Fruit fly (Drosophila melanogaster) whole organism, embryonic: ENCODE results near the gene mRpL16.
A peak's percentile ranks its signal among the peaks of the same experiment; 100 is the strongest.

ENCODE experiments used
- Aef1 ChIP-seq: fragments of 200-800 bp; sonication (Bioruptor generic); IDR thresholded peaks from 3 replicates; pipeline ENCODE4 v1.3.6; 2022; ENCODE audit warnings: missing biosample characterization, missing genetic modification characterization
- CG12236 ChIP-seq: fragments of 200-800 bp; sonication (Bioruptor generic); optimal IDR thresholded peaks from 2 replicates; lab custom pipeline; 2016; ENCODE audit warnings: missing biosample characterization, missing genetic modification characterization
- CG1233 ChIP-seq: fragments of 200-800 bp; sonication (Bioruptor generic); optimal IDR thresholded peaks from 4 replicates; lab custom pipeline; 2018; ENCODE audit warnings: missing biosample characterization, mild to moderate bottlenecking, missing genetic modification characterization
- CG13287 ChIP-seq: fragments of 200-800 bp; sonication (Bioruptor generic); IDR thresholded peaks from 2 replicates; pipeline ENCODE4 v1.3.6; 2022; ENCODE audit warnings: missing biosample characterization, missing genetic modification characterization; ENCODE audit not compliant: partially characterized antibody
- CG15514 ChIP-seq: fragments of 200-800 bp; sonication (Bioruptor generic); optimal IDR thresholded peaks from 3 replicates; lab custom pipeline; 2017; ENCODE audit warnings: missing biosample characterization, missing genetic modification characterization, mild to moderate bottlenecking, moderate library complexity, missing genetic modification reagents
- CG16813 ChIP-seq: fragments of 200-800 bp; sonication (Bioruptor generic); IDR thresholded peaks from 3 replicates; pipeline ENCODE4 v1.3.6; 2022; ENCODE audit warnings: missing biosample characterization, missing genetic modification characterization; ENCODE audit not compliant: partially characterized antibody
- CG17802 ChIP-seq: fragments of 200-800 bp; sonication (Bioruptor generic); optimal IDR thresholded peaks from 2 replicates; lab custom pipeline; 2018; ENCODE audit warnings: missing biosample characterization, mild to moderate bottlenecking, missing genetic modification characterization, moderate library complexity
- CG17829 ChIP-seq: fragments of 200-800 bp; optimal IDR thresholded peaks from 2 replicates; lab custom pipeline; 2019; ENCODE audit warnings: missing biosample characterization, mild to moderate bottlenecking, missing genetic modification characterization, moderate library complexity
- CG18599 ChIP-seq: fragments of 200-800 bp; sonication (Bioruptor generic); optimal IDR thresholded peaks from 3 replicates; lab custom pipeline; 2017; ENCODE audit warnings: missing biosample characterization, missing genetic modification characterization, mild to moderate bottlenecking, moderate library complexity, missing genetic modification reagents
- CG2116 ChIP-seq: fragments of 200-800 bp; sonication (Bioruptor generic); optimal IDR thresholded peaks from 3 replicates; lab custom pipeline; 2018; ENCODE audit warnings: missing biosample characterization, mild to moderate bottlenecking, missing genetic modification characterization
- CG30431 ChIP-seq: fragments of 200-800 bp; sonication (Bioruptor generic); optimal IDR thresholded peaks from 2 replicates; lab custom pipeline; 2017; ENCODE audit warnings: missing biosample characterization, missing genetic modification characterization
- CG4360 ChIP-seq: fragments of 200-800 bp; sonication (Bioruptor generic); IDR thresholded peaks from 2 replicates; pipeline ENCODE4 v1.3.6; 2022; ENCODE audit warnings: missing biosample characterization, missing genetic modification characterization
- CG43689 ChIP-seq: fragments of 200-800 bp; sonication (Bioruptor generic); IDR thresholded peaks from 2 replicates; pipeline ENCODE4 v1.3.6; 2022; ENCODE audit warnings: missing biosample characterization, missing genetic modification characterization
- CG4617 ChIP-seq: fragments of 200-800 bp; sonication (Bioruptor generic); optimal IDR thresholded peaks from 3 replicates; lab custom pipeline; 2016; ENCODE audit warnings: missing biosample characterization, missing genetic modification characterization, borderline replicate concordance
- CG6813 ChIP-seq: fragments of 200-800 bp; sonication (Bioruptor generic); optimal IDR thresholded peaks from 2 replicates; lab custom pipeline; 2017; ENCODE audit warnings: missing biosample characterization, missing genetic modification characterization, mild to moderate bottlenecking, moderate library complexity, missing genetic modification reagents
- CG8359 ChIP-seq: fragments of 200-800 bp; sonication (Bioruptor generic); optimal IDR thresholded peaks from 2 replicates; lab custom pipeline; 2017; ENCODE audit warnings: missing biosample characterization, mild to moderate bottlenecking, missing genetic modification characterization, borderline replicate concordance
- CG8944 ChIP-seq: fragments of 200-800 bp; sonication (Bioruptor generic); optimal IDR thresholded peaks from 3 replicates; lab custom pipeline; 2016; ENCODE audit warnings: missing biosample characterization, missing genetic modification characterization
- Chrac-16 ChIP-seq: fragments of 200-800 bp; sonication (Bioruptor generic); optimal IDR thresholded peaks from 3 replicates; lab custom pipeline; 2016; ENCODE audit warnings: missing biosample characterization, missing genetic modification characterization
- Doc3 ChIP-seq: fragments of 200-800 bp; sonication (Bioruptor generic); IDR thresholded peaks from 3 replicates; pipeline ENCODE4 v1.3.6; 2022; ENCODE audit warnings: missing biosample characterization, missing genetic modification characterization; ENCODE audit not compliant: partially characterized antibody
- Dref ChIP-seq: fragments of 200-800 bp; sonication (Bioruptor generic); IDR thresholded peaks from 2 replicates; pipeline ENCODE4 v1.3.6; 2022; ENCODE audit warnings: missing biosample characterization, missing genetic modification characterization
- H2.0 ChIP-seq: fragments of 200-800 bp; sonication (Bioruptor generic); IDR thresholded peaks from 2 replicates; pipeline ENCODE4 v1.3.6; 2022; ENCODE audit warnings: missing biosample characterization, missing genetic modification characterization
- HLH4C ChIP-seq: fragments of 200-800 bp; sonication (Bioruptor generic); IDR thresholded peaks from 3 replicates; pipeline ENCODE4 v1.3.6; 2022; ENCODE audit warnings: missing biosample characterization, missing genetic modification characterization; ENCODE audit not compliant: partially characterized antibody
- HmgZ ChIP-seq: fragments of 200-800 bp; sonication (Bioruptor generic); optimal IDR thresholded peaks from 2 replicates; lab custom pipeline; 2018; ENCODE audit warnings: missing biosample characterization, mild to moderate bottlenecking, missing genetic modification characterization
- MTF-1 ChIP-seq: fragments of 200-800 bp; sonication (Bioruptor generic); optimal IDR thresholded peaks from 2 replicates; lab custom pipeline; 2018; ENCODE audit warnings: missing biosample characterization, mild to moderate bottlenecking, missing genetic modification characterization, borderline replicate concordance
- Med ChIP-seq: fragments of 200-800 bp; sonication (Bioruptor generic); peaks from one replicate; lab custom pipeline; 2016; ENCODE audit warnings: missing biosample characterization, missing genetic modification characterization, mild to moderate bottlenecking, inconsistent platforms, moderate library complexity
- Nf-YA ChIP-seq: fragments of 200-800 bp; sonication (Bioruptor generic); IDR thresholded peaks from 2 replicates; pipeline ENCODE4 v1.3.6; 2022; ENCODE audit warnings: missing biosample characterization, missing genetic modification characterization
- Oli ChIP-seq: fragments of 200-800 bp; sonication (Bioruptor generic); optimal IDR thresholded peaks from 2 replicates; lab custom pipeline; 2018; ENCODE audit warnings: missing biosample characterization, mild to moderate bottlenecking, missing genetic modification characterization, moderate library complexity
- Pdp1 ChIP-seq, 2 experiments: fragments of 200-800 bp; sonication (Bioruptor generic); optimal IDR thresholded peaks; 3 replicates each; lab custom pipeline; 2016; ENCODE audit warnings: missing biosample characterization in 2 of 2, missing genetic modification characterization in 2 of 2, mild to moderate bottlenecking in 1 of 2, moderate library complexity in 1 of 2
- Sin3A ChIP-seq: fragments of >200 bp; optimal IDR thresholded peaks from 2 replicates; lab custom pipeline; 2018
- Spps ChIP-seq: fragments of 200-800 bp; sonication (Bioruptor generic); optimal IDR thresholded peaks from 2 replicates; lab custom pipeline; 2018; ENCODE audit warnings: missing biosample characterization, mild to moderate bottlenecking, missing genetic modification characterization
- Sry-β ChIP-seq: fragments of 200-800 bp; sonication (Bioruptor generic); optimal IDR thresholded peaks from 2 replicates; lab custom pipeline; 2018; ENCODE audit warnings: missing biosample characterization, mild to moderate bottlenecking, missing genetic modification characterization, moderate library complexity
- Sry-δ ChIP-seq: fragments of 200-800 bp; sonication (Bioruptor generic); optimal IDR thresholded peaks from 2 replicates; lab custom pipeline; 2016; ENCODE audit warnings: missing biosample characterization, missing genetic modification characterization
- Stat92E ChIP-seq, 3 experiments: fragments of >200 bp in 2 of 3; fragments of 200-800 bp in 1 of 3; sonication (Bioruptor generic) in 1 of 3; optimal IDR thresholded peaks; 2 replicates each; lab custom pipeline; 2017 to 2019; ENCODE audit warnings: missing biosample characterization in 3 of 3, missing genetic modification characterization in 3 of 3, mild to moderate bottlenecking in 1 of 3, moderate library complexity in 1 of 3
- Xrp1 ChIP-seq: fragments of 200-800 bp; sonication (Bioruptor generic); IDR thresholded peaks from 2 replicates; pipeline ENCODE4 v1.3.6; 2022; ENCODE audit warnings: missing biosample characterization, missing genetic modification characterization
- ab ChIP-seq: fragments of 200-800 bp; sonication (Bioruptor generic); optimal IDR thresholded peaks from 2 replicates; lab custom pipeline; 2016; ENCODE audit warnings: missing biosample characterization, missing genetic modification characterization
- chif ChIP-seq, 2 experiments: fragments of 200-800 bp; sonication (Bioruptor generic); optimal IDR thresholded peaks; 3 replicates each; lab custom pipeline; 2016; ENCODE audit warnings: missing biosample characterization in 2 of 2, missing genetic modification characterization in 2 of 2
- ci ChIP-seq: fragments of 200-800 bp; sonication (Bioruptor generic); IDR thresholded peaks from 3 replicates; pipeline ENCODE4 v1.3.6; 2022; ENCODE audit warnings: missing biosample characterization, missing genetic modification characterization
- corto ChIP-seq: fragments of 200-800 bp; sonication (Bioruptor generic); optimal IDR thresholded peaks from 2 replicates; lab custom pipeline; 2016; ENCODE audit warnings: missing biosample characterization, mild to moderate bottlenecking, missing genetic modification characterization, moderate library complexity
- fd64A ChIP-seq: fragments of 200-800 bp; sonication (Bioruptor generic); optimal IDR thresholded peaks from 3 replicates; lab custom pipeline; 2018; ENCODE audit warnings: missing biosample characterization, mild to moderate bottlenecking, missing genetic modification characterization
- hb ChIP-seq: fragments of 200-800 bp; sonication (Bioruptor generic); IDR thresholded peaks from 3 replicates; pipeline ENCODE4 v1.3.6; 2022; ENCODE audit warnings: missing biosample characterization, missing genetic modification characterization; ENCODE audit not compliant: partially characterized antibody
- hbn ChIP-seq: fragments of 200-800 bp; sonication (Bioruptor generic); IDR thresholded peaks from 2 replicates; pipeline ENCODE4 v1.3.6; 2022; ENCODE audit warnings: missing biosample characterization, missing genetic modification characterization; ENCODE audit not compliant: partially characterized antibody
- jigr1 ChIP-seq: fragments of 200-800 bp; sonication (Bioruptor generic); IDR thresholded peaks from 3 replicates; pipeline ENCODE4 v1.3.6; 2022; ENCODE audit warnings: missing biosample characterization, missing genetic modification characterization
- lmd ChIP-seq: fragments of 200-800 bp; sonication (Bioruptor generic); IDR thresholded peaks from 2 replicates; pipeline ENCODE4 v1.3.6; 2022; ENCODE audit warnings: missing biosample characterization, missing genetic modification characterization
- org-1 ChIP-seq: fragments of 200-800 bp; sonication (Bioruptor generic); optimal IDR thresholded peaks from 2 replicates; lab custom pipeline; 2017; ENCODE audit warnings: missing biosample characterization, missing genetic modification characterization
- pnt ChIP-seq: fragments of 200-800 bp; sonication (Bioruptor generic); optimal IDR thresholded peaks from 3 replicates; lab custom pipeline; 2016; ENCODE audit warnings: missing biosample characterization, missing genetic modification characterization
- sens-2 ChIP-seq: fragments of 200-800 bp; sonication (Bioruptor generic); IDR thresholded peaks from 2 replicates; pipeline ENCODE4 v1.3.6; 2022; ENCODE audit warnings: missing biosample characterization, missing genetic modification characterization
- unc-4 ChIP-seq: fragments of 200-800 bp; sonication (Bioruptor generic); IDR thresholded peaks from 2 replicates; pipeline ENCODE4 v1.3.6; 2022; ENCODE audit warnings: missing biosample characterization, missing genetic modification characterization; ENCODE audit not compliant: partially characterized antibody
- vnd ChIP-seq: fragments of 200-800 bp; sonication (Bioruptor generic); IDR thresholded peaks from 3 replicates; pipeline ENCODE4 v1.3.6; 2022; ENCODE audit warnings: missing biosample characterization, missing genetic modification characterization; ENCODE audit not compliant: partially characterized antibody
- wek ChIP-seq: fragments of 200-800 bp; sonication (Bioruptor generic); optimal IDR thresholded peaks from 3 replicates; lab custom pipeline; 2018; ENCODE audit warnings: missing biosample characterization, mild to moderate bottlenecking, missing genetic modification characterization, moderate library complexity

The mRpL16 gene

DNA sequence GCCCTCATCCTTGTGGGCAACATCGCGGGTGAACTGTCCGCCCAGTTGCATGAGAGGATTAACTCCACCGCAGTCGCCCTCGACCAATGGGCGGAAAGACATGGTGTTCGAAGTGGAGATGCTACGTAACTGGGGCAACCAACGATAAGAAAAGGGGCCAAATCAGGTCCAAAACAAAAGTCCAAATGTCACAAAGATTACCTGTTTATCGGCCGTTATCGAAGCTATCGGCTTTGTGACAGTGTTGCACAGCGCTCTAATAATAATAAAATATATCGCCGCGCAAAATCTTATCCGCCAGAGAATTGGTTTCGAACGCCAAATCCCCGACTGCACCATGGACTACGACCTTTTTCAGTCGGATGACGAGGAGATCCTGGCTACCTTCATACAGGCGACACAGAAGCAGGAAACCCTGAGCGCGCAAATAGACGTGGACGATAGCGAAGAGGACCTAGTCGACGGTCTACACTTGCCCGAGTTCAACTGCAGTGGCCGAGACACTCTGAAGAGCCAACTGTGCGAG, 21.4 kb upstream of the mRpL16 start, which contains the start of the genes CG14803 and Pex5 (continued):
- TF ChIP-seq H2.0 (GFP tag; lab: Robert Waterston, UW), result 0 out of 2 replicates have a peak, but pooled peaks have one; percentile 14
- TF ChIP-seq CG4360 (GFP tag; lab: Robert Waterston, UW), result no peak
- peak; percentile 63; the same call in 2 of the 3 replicates for TF ChIP-seq HLH4C (GFP tag; lab: Robert Waterston, UW)
- TF ChIP-seq CG4617 (GFP tag; lab: Kevin White, UChicago), result peak; percentile 41
- peak; percentile 73 for TF ChIP-seq CG13287 (GFP tag; lab: Robert Waterston, UW)
- TF ChIP-seq chif (GFP tag; optimal IDR thresholded peaks at IDR 0.05; lab: Kevin White, UChicago), result no peak
- no peak for TF ChIP-seq Oli (tag; lab: Kevin White, UChicago)
- no peak for TF ChIP-seq CG18599 (GFP tag; lab: Kevin White, UChicago)
- TF ChIP-seq vnd (GFP tag; lab: Robert Waterston, UW), result peak; percentile 39; the same call in 2 of the 3 replicates
- TF ChIP-seq wek (GFP tag; lab: Kevin White, UChicago), result no peak
- TF ChIP-seq CG43689 (GFP tag; lab: Robert Waterston, UW), result no peak
- no peak for TF ChIP-seq corto (GFP tag; lab: Kevin White, UChicago)
- TF ChIP-seq CG2116, result peak; percentile 59
- peak; percentile 43; the same call in 1 of the 2 replicates for TF ChIP-seq hbn (GFP tag; lab: Robert Waterston, UW)
- no peak for TF ChIP-seq fd64A (GFP tag; lab: Kevin White, UChicago)
- peak; percentile 43 for TF ChIP-seq Sry-δ (GFP tag; lab: Kevin White, UChicago)
- no peak for TF ChIP-seq CG12236 (GFP tag; lab: Kevin White, UChicago)
- TF ChIP-seq CG8944 (GFP tag; lab: Kevin White, UChicago), result no peak
- no peak for TF ChIP-seq CG17802
- peak; percentile 77 for TF ChIP-seq Dref (GFP tag; lab: Robert Waterston, UW)
- TF ChIP-seq Sry-β (GFP tag; lab: Kevin White, UChicago), result peak; percentile 8
- no peak for TF ChIP-seq pnt
- no peak for TF ChIP-seq CG6813 (GFP tag; lab: Kevin White, UChicago)
- TF ChIP-seq Med (GFP tag; lab: Kevin White, UChicago), result peak; percentile 81
- no peak for TF ChIP-seq sens-2 (GFP tag; lab: Robert Waterston, UW)
- peak; percentile 44 for TF ChIP-seq CG15514 (GFP tag; lab: Kevin White, UChicago)
- TF ChIP-seq Stat92E (GFP tag; optimal IDR thresholded peaks at IDR 0.05; lab: Kevin White, UChicago), result no peak
- no peak for TF ChIP-seq Nf-YA
- TF ChIP-seq Doc3, result peak; percentile 39; the same call in 1 of the 3 replicates
- TF ChIP-seq org-1 (GFP tag; lab: Kevin White, UChicago), result no peak
- no peak for TF ChIP-seq Chrac-16 (GFP tag; lab: Kevin White, UChicago)
- TF ChIP-seq Aef1 (GFP tag; lab: Robert Waterston, UW), result no peak
- TF ChIP-seq ci (GFP tag; lab: Robert Waterston, UW), result no peak
- TF ChIP-seq Pdp1 (GFP tag; optimal IDR thresholded peaks at IDR 0.05; lab: Kevin White, UChicago), result peak in 1 of 2 experiments; percentile 63
- peak; percentile 65 for TF ChIP-seq CG16813 (GFP tag; lab: Robert Waterston, UW)
- no peak for TF ChIP-seq CG8359 (GFP tag; lab: Kevin White, UChicago)
- TF ChIP-seq Spps, result no peak
- no peak for TF ChIP-seq jigr1 (GFP tag; lab: Robert Waterston, UW)
- TF ChIP-seq ab (GFP tag; lab: Kevin White, UChicago), result no peak
- no peak for TF ChIP-seq CG17829 (tag; lab: Kevin White, UChicago)
- TF ChIP-seq CG30431 (GFP tag; lab: Kevin White, UChicago), result no peak
- no peak for TF ChIP-seq Xrp1 (GFP tag; lab: Robert Waterston, UW)
- no peak for TF ChIP-seq MTF-1 (GFP tag; lab: Kevin White, UChicago)
- TF ChIP-seq lmd (GFP tag; lab: Robert Waterston, UW), result no peak
- TF ChIP-seq unc-4, result peak; percentile 65
- no peak for TF ChIP-seq CG1233 (GFP tag; lab: Kevin White, UChicago)
- TF ChIP-seq HmgZ (tag; lab: Kevin White, UChicago), result peak; percentile 27
- peak; percentile 54; the same call in 2 of the 3 replicates for TF ChIP-seq hb
- peak; percentile 13 for TF ChIP-seq Sin3A (lab: Kevin White, UChicago)
